Fruit fly (Drosophila melanogaster) whole organism, wandering third instar larva: ENCODE measurements around the gene Bet3.

Experiments used
- Myc ChIP-seq: fragments of >200 bp; optimal IDR thresholded peaks from 2 replicates; lab custom pipeline; 2017
- foxo ChIP-seq, 2 experiments: fragments of 200-800 bp; sonication (Bioruptor generic); optimal IDR thresholded peaks; 2 replicates in 1 of 2; 3 replicates in 1 of 2; lab custom pipeline; 2016 to 2017; ENCODE audit warnings: missing biosample characterization in 2 of 2, missing genetic modification characterization in 2 of 2
- lola ChIP-seq: fragments of >200 bp; optimal IDR thresholded peaks from 2 replicates; lab custom pipeline; 2017; ENCODE audit warnings: missing biosample characterization, missing genetic modification characterization

dm6 chr3L:9430608-9430952 lies 11.5 kb downstream of the Bet3 start:
- TF ChIP-seq lola (GFP tag; lab: Kevin White, UChicago), result no peak
- no peak for TF ChIP-seq Myc (lab: Kevin White, UChicago)
- no peak for TF ChIP-seq foxo (GFP tag; optimal IDR thresholded peaks at IDR 0.05; lab: Kevin White, UChicago)
